Worm (Caenorhabditis elegans): ENCODE data around the gene thn-5.

DNA sequence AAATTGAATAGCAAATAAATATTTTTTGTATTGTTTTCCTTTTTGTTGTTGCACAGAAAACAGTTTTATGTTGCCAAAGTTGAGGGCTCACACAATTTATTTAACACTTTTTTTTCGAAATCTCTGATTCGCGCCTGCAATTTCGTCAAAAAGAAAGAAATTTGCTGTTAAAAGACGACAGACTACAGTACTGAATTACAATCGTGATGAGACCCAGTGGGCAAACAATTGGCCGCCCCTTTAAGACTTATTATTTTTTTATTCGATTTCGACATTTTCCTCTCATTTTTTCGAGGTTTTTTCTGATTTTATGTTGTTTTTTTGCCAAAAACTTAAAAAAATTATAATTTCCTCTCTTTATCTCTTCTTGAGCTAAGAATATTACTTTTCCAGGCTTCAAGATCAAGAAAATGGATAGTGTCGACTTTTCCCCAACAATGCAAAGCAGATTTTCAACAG lies 43.5 kb downstream of the thn-5 start, which contains the start of gene slfl-4:
- TF ChIP-seq skn-1 (tag; optimal IDR thresholded peaks at IDR 0.05) (no peak), ztf-4 (tag; optimal IDR thresholded peaks at IDR 0.05) (no peak), snpc-4 (tag; optimal IDR thresholded peaks at IDR 0.05) (no peak), sem-4 (tag; optimal IDR thresholded peaks at IDR 0.05) (no peak), F13H6.1 (tag; optimal IDR thresholded peaks at IDR 0.05) (no peak), zag-1 (tag; optimal IDR thresholded peaks at IDR 0.05) (no peak), lsy-2 (tag; optimal IDR thresholded peaks at IDR 0.05) (no peak), unc-62 (GFP tag; optimal IDR thresholded peaks at IDR 0.05) (no peak), unc-55 (GFP tag; optimal IDR thresholded peaks at IDR 0.05) (no peak)

All from whole organism, L2 larva.